Worm (Caenorhabditis elegans) whole organism, L2 larva: ENCODE data around the gene btb-6.

Source experiments
- nhr-10 ChIP-seq: sonication (generic microtip); optimal IDR thresholded peaks from 2 replicates; lab custom pipeline; 2017; ENCODE audit warnings: missing biosample characterization, missing genetic modification characterization
- nhr-11 ChIP-seq: fragments of 150-350 bp; optimal IDR thresholded peaks from 2 replicates; lab custom pipeline; 2014; ENCODE audit warnings: missing biosample characterization, missing genetic modification characterization
- unc-62 ChIP-seq: fragments of 150-350 bp; optimal IDR thresholded peaks from 2 replicates; lab custom pipeline; 2014; ENCODE audit warnings: missing biosample characterization, missing genetic modification reagents, missing genetic modification characterization

ce11 chrII:1719153-1719552 lies 4.0 kb downstream of the btb-6 start, which contains the start of gene fbxb-48:
- no peak for TF ChIP-seq nhr-10 (tag; lab: Kevin White, UChicago)
- no peak for TF ChIP-seq nhr-11 (tag; lab: Kevin White, UChicago)
- no peak for TF ChIP-seq unc-62 (GFP tag; lab: Kevin White, UChicago)
